Worm (Caenorhabditis elegans): Measurements from ENCODE around the gene dli-1.

DNA sequence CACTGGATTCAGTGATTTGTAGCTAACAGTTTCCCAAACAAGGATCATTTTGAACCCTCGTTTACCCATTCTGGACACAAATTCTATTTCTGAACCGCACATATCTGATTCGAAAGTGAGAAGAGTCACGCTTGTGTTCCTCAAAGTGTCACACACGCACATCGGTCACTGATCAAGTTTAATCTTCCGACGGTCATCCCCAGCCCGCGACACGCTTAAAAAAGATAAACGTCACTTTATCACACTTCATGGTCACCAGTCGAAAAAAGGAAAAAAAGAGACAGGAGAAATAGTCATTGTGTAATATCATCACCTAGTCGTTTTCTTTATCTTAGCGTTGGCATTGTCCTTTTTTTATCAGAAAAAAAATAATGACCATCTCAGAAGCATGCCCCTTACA is 20.9 kb downstream of the dli-1 start:
- TF ChIP-seq bed-1 (GFP tag; IDR thresholded peaks at IDR 0.05): no peak
- no peak for TF ChIP-seq F37B4.10 (GFP tag; IDR thresholded peaks at IDR 0.05)
- no peak for TF ChIP-seq nhr-27 (tag; optimal IDR thresholded peaks at IDR 0.05)

All from whole organism, young adult.